Fruit fly (Drosophila melanogaster) whole organism, adult: Measurements from ENCODE around the gene CG5273.

Experiments used
- CG11617 ChIP-seq: fragments of 200-800 bp; sonication (Bioruptor generic); optimal IDR thresholded peaks from 2 replicates; lab custom pipeline; 2017; ENCODE audit warnings: mild to moderate bottlenecking, missing biosample characterization, missing genetic modification reagents, missing genetic modification characterization
- CG12768 ChIP-seq: fragments of 200-800 bp; sonication (Bioruptor generic); optimal IDR thresholded peaks from 2 replicates; lab custom pipeline; 2017; ENCODE audit warnings: missing biosample characterization, missing genetic modification characterization, mild to moderate bottlenecking, moderate library complexity, missing genetic modification reagents
- CG14711 ChIP-seq: fragments of 200-800 bp; sonication (Bioruptor generic); optimal IDR thresholded peaks from 2 replicates; lab custom pipeline; 2018; ENCODE audit warnings: missing biosample characterization, mild to moderate bottlenecking, missing genetic modification characterization, moderate library complexity
- CG33017 ChIP-seq: fragments of 200-800 bp; sonication (Bioruptor generic); optimal IDR thresholded peaks from 2 replicates; lab custom pipeline; 2018; ENCODE audit warnings: missing biosample characterization, mild to moderate bottlenecking, missing genetic modification characterization, moderate library complexity
- CG5204 ChIP-seq: fragments of 200-800 bp; sonication (Bioruptor generic); optimal IDR thresholded peaks from 2 replicates; lab custom pipeline; 2016; ENCODE audit warnings: missing biosample characterization, missing genetic modification characterization
- CG7101 ChIP-seq: fragments of 200-800 bp; sonication (Bioruptor generic); optimal IDR thresholded peaks from 2 replicates; lab custom pipeline; 2018; ENCODE audit warnings: missing biosample characterization, mild to moderate bottlenecking, missing genetic modification characterization, moderate library complexity
- Crg-1 ChIP-seq: fragments of 200-800 bp; sonication (Bioruptor generic); optimal IDR thresholded peaks from 2 replicates; lab custom pipeline; 2016; ENCODE audit warnings: missing biosample characterization, missing genetic modification characterization
- Mnt ChIP-seq: fragments of 200-800 bp; sonication (Bioruptor generic); optimal IDR thresholded peaks from 2 replicates; lab custom pipeline; 2016; ENCODE audit warnings: missing biosample characterization, mild to moderate bottlenecking, missing genetic modification characterization
- bab1 ChIP-seq: fragments of 200-800 bp; sonication (Bioruptor generic); optimal IDR thresholded peaks from 3 replicates; lab custom pipeline; 2019; ENCODE audit warnings: missing biosample characterization, mild to moderate bottlenecking, missing genetic modification characterization, moderate library complexity
- ovo ChIP-seq: fragments of 200-800 bp; sonication (Bioruptor generic); optimal IDR thresholded peaks from 2 replicates; lab custom pipeline; 2016; ENCODE audit warnings: missing biosample characterization, missing genetic modification characterization
- tj ChIP-seq: fragments of 200-800 bp; sonication (Bioruptor generic); optimal IDR thresholded peaks from 3 replicates; lab custom pipeline; 2017; ENCODE audit warnings: missing biosample characterization, mild to moderate bottlenecking, missing genetic modification characterization, moderate library complexity

DNA sequence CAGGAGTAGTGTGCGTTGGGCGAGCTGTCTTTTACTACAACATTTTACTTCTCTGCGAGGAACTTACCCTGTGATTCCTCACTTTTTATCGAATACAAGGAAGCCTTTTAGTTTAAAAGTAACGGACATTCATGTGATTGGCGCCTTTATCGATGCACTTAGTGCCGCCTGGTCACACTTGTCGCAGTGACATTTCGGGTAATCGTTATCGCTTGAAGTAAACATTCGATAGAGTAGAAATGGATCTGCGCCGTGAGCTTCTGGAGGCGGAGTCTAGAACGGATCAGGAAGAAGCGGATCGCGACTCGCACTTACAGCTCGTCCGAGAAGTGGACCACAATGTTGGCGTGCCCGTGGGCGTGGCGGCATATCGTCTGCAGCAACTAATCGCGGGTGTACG is 33.5 kb downstream of the CG5273 start, which contains the start of gene CG16989:
- TF ChIP-seq CG33017 (no peak), CG14711 (tag; lab: Kevin White, UChicago) (no peak), bab1 (peak; percentile 54), CG12768 (GFP tag; lab: Kevin White, UChicago) (no peak), CG11617 (no peak), ovo (GFP tag; lab: Kevin White, UChicago) (no peak), CG7101 (tag; lab: Kevin White, UChicago) (no peak), tj (GFP tag; lab: Kevin White, UChicago) (no peak), Crg-1 (no peak), CG5204 (GFP tag; lab: Kevin White, UChicago) (no peak), Mnt (GFP tag; lab: Kevin White, UChicago) (no peak)
